Fruit fly (Drosophila melanogaster) whole organism, embryonic: ENCODE data around the gene CG13380.

ENCODE experiments used
- ATbp ChIP-seq: fragments of 200-800 bp; sonication (Bioruptor generic); optimal IDR thresholded peaks from 2 replicates; lab custom pipeline; 2017; ENCODE audit warnings: missing biosample characterization, mild to moderate bottlenecking, missing genetic modification characterization, missing genetic modification reagents
- Abd-B ChIP-seq: fragments of 200-800 bp; sonication (Bioruptor generic); optimal IDR thresholded peaks from 2 replicates; lab custom pipeline; 2018; ENCODE audit warnings: missing biosample characterization, mild to moderate bottlenecking, missing genetic modification characterization, moderate library complexity
- Atf-2 ChIP-seq: fragments of 200-800 bp; sonication (Bioruptor generic); optimal IDR thresholded peaks from 2 replicates; lab custom pipeline; 2016; ENCODE audit warnings: missing biosample characterization, missing genetic modification characterization
- Atf6 ChIP-seq: fragments of 200-800 bp; sonication (Bioruptor generic); IDR thresholded peaks from 2 replicates; pipeline ENCODE4 v1.3.6; 2022; ENCODE audit warnings: missing biosample characterization, missing genetic modification characterization
- B-H2 ChIP-seq: fragments of 200-800 bp; sonication (Bioruptor generic); optimal IDR thresholded peaks from 2 replicates; lab custom pipeline; 2018; ENCODE audit warnings: missing biosample characterization, mild to moderate bottlenecking, missing genetic modification characterization
- Bteb2 ChIP-seq: fragments of 200-800 bp; sonication (Bioruptor generic); optimal IDR thresholded peaks from 2 replicates; lab custom pipeline; 2016; ENCODE audit warnings: missing biosample characterization, missing genetic modification characterization
- CG10431 ChIP-seq: fragments of 200-800 bp; sonication (Bioruptor generic); optimal IDR thresholded peaks from 3 replicates; lab custom pipeline; 2018; ENCODE audit warnings: missing biosample characterization, mild to moderate bottlenecking, missing genetic modification characterization
- CG11696 ChIP-seq: fragments of 200-800 bp; sonication (Bioruptor generic); IDR thresholded peaks from 2 replicates; pipeline ENCODE4 v1.3.6; 2022; ENCODE audit warnings: missing biosample characterization, missing genetic modification characterization
- CG11723 ChIP-seq: fragments of 200-800 bp; sonication (Bioruptor generic); optimal IDR thresholded peaks from 2 replicates; lab custom pipeline; 2017; ENCODE audit warnings: missing biosample characterization, mild to moderate bottlenecking, missing genetic modification characterization
- CG13624 ChIP-seq: fragments of 200-800 bp; sonication (Bioruptor generic); optimal IDR thresholded peaks from 2 replicates; lab custom pipeline; 2016; ENCODE audit warnings: missing biosample characterization, missing genetic modification characterization
- CG15479 ChIP-seq: fragments of 200-800 bp; sonication (Bioruptor generic); optimal IDR thresholded peaks from 3 replicates; lab custom pipeline; 2019; ENCODE audit warnings: missing biosample characterization, mild to moderate bottlenecking, missing genetic modification characterization, moderate library complexity
- CG16815 ChIP-seq: fragments of 200-800 bp; sonication (Bioruptor generic); optimal IDR thresholded peaks from 3 replicates; lab custom pipeline; 2017; ENCODE audit warnings: missing biosample characterization, mild to moderate bottlenecking, missing genetic modification characterization
- CG17359 ChIP-seq: fragments of 200-800 bp; sonication (Bioruptor generic); optimal IDR thresholded peaks from 3 replicates; lab custom pipeline; 2018; ENCODE audit warnings: missing biosample characterization, mild to moderate bottlenecking, missing genetic modification characterization, moderate library complexity
- CG2199 ChIP-seq: fragments of 200-800 bp; sonication (Bioruptor generic); IDR thresholded peaks from 3 replicates; pipeline ENCODE4 v1.3.6; 2022; ENCODE audit warnings: missing biosample characterization, missing genetic modification characterization
- CG31365 ChIP-seq: fragments of 200-800 bp; sonication (Bioruptor generic); optimal IDR thresholded peaks from 2 replicates; lab custom pipeline; 2018; ENCODE audit warnings: missing biosample characterization, mild to moderate bottlenecking, missing genetic modification characterization
- CG33213 ChIP-seq: fragments of 200-800 bp; sonication (Bioruptor generic); optimal IDR thresholded peaks from 3 replicates; lab custom pipeline; 2016; ENCODE audit warnings: missing biosample characterization, missing genetic modification characterization
- CG33557 ChIP-seq: fragments of 200-800 bp; sonication (Bioruptor generic); optimal IDR thresholded peaks from 2 replicates; lab custom pipeline; 2019; ENCODE audit warnings: missing biosample characterization, mild to moderate bottlenecking, missing genetic modification characterization, moderate library complexity
- CG34224 ChIP-seq: fragments of 200-800 bp; sonication (Bioruptor generic); IDR thresholded peaks from 3 replicates; pipeline ENCODE4 v1.3.6; 2022; ENCODE audit warnings: missing biosample characterization, missing genetic modification characterization; ENCODE audit not compliant: partially characterized antibody
- CG34422 ChIP-seq: fragments of 200-800 bp; sonication (Bioruptor generic); IDR thresholded peaks from 3 replicates; pipeline ENCODE4 v1.3.6; 2022; ENCODE audit warnings: missing biosample characterization, missing genetic modification characterization
- CG4617 ChIP-seq: fragments of 200-800 bp; sonication (Bioruptor generic); optimal IDR thresholded peaks from 3 replicates; lab custom pipeline; 2016; ENCODE audit warnings: missing biosample characterization, missing genetic modification characterization, borderline replicate concordance
- CG7786 ChIP-seq: fragments of 200-800 bp; sonication (Bioruptor generic); optimal IDR thresholded peaks from 2 replicates; lab custom pipeline; 2016; ENCODE audit warnings: missing biosample characterization, missing genetic modification characterization
- CG7963 ChIP-seq: fragments of 200-800 bp; sonication (Bioruptor generic); IDR thresholded peaks from 3 replicates; pipeline ENCODE4 v1.3.6; 2022; ENCODE audit warnings: missing biosample characterization, missing genetic modification characterization; ENCODE audit not compliant: partially characterized antibody
- CG8359 ChIP-seq: fragments of 200-800 bp; sonication (Bioruptor generic); optimal IDR thresholded peaks from 2 replicates; lab custom pipeline; 2017; ENCODE audit warnings: missing biosample characterization, mild to moderate bottlenecking, missing genetic modification characterization, borderline replicate concordance
- Dbx ChIP-seq: fragments of 200-800 bp; sonication (Bioruptor generic); IDR thresholded peaks from 3 replicates; pipeline ENCODE4 v1.3.6; 2022; ENCODE audit warnings: missing biosample characterization, missing genetic modification characterization
- ERR ChIP-seq: fragments of 200-800 bp; sonication (Bioruptor generic); optimal IDR thresholded peaks from 2 replicates; lab custom pipeline; 2016; ENCODE audit warnings: missing biosample characterization, missing genetic modification characterization
- Gug ChIP-seq: fragments of 200-800 bp; sonication (Bioruptor generic); IDR thresholded peaks from 4 replicates; pipeline ENCODE4 v1.3.6; 2022; ENCODE audit warnings: missing biosample characterization, missing genetic modification characterization
- Hmr ChIP-seq: fragments of 200-800 bp; sonication (Bioruptor generic); optimal IDR thresholded peaks from 3 replicates; lab custom pipeline; 2017; ENCODE audit warnings: mild to moderate bottlenecking, missing biosample characterization, missing genetic modification reagents, missing genetic modification characterization
- Hr51 ChIP-seq, 2 experiments: fragments of 200-800 bp; sonication (Bioruptor generic); optimal IDR thresholded peaks; 2 replicates in 1 of 2; 3 replicates in 1 of 2; lab custom pipeline; 2016 to 2018; ENCODE audit warnings: missing biosample characterization in 2 of 2, missing genetic modification characterization in 2 of 2, mild to moderate bottlenecking in 1 of 2, moderate library complexity in 1 of 2
- Jarid2 ChIP-seq: fragments of 200-800 bp; sonication (Bioruptor generic); optimal IDR thresholded peaks from 3 replicates; lab custom pipeline; 2017; ENCODE audit warnings: mild to moderate bottlenecking, missing biosample characterization, missing genetic modification reagents, missing genetic modification characterization
- MBD-R2 ChIP-seq: fragments of 200-800 bp; sonication (Bioruptor generic); IDR thresholded peaks from 2 replicates; pipeline ENCODE4 v1.3.6; 2022; ENCODE audit warnings: missing biosample characterization, missing genetic modification characterization
- Nf-YB ChIP-seq: fragments of 200-800 bp; sonication (Bioruptor generic); optimal IDR thresholded peaks from 3 replicates; lab custom pipeline; 2019; ENCODE audit warnings: missing biosample characterization, mild to moderate bottlenecking, missing genetic modification characterization, moderate library complexity
- Nf-YC ChIP-seq: fragments of 200-800 bp; optimal IDR thresholded peaks from 3 replicates; lab custom pipeline; 2019; ENCODE audit warnings: missing biosample characterization, mild to moderate bottlenecking, missing genetic modification characterization, moderate library complexity
- Oli ChIP-seq: fragments of 200-800 bp; sonication (Bioruptor generic); optimal IDR thresholded peaks from 2 replicates; lab custom pipeline; 2018; ENCODE audit warnings: missing biosample characterization, mild to moderate bottlenecking, missing genetic modification characterization, moderate library complexity
- Pdp1 ChIP-seq, 2 experiments: fragments of 200-800 bp; sonication (Bioruptor generic); optimal IDR thresholded peaks; 3 replicates each; lab custom pipeline; 2016; ENCODE audit warnings: missing biosample characterization in 2 of 2, missing genetic modification characterization in 2 of 2, mild to moderate bottlenecking in 1 of 2, moderate library complexity in 1 of 2
- al ChIP-seq: fragments of 200-800 bp; sonication (Bioruptor generic); IDR thresholded peaks from 2 replicates; pipeline ENCODE4 v1.3.6; 2022; ENCODE audit warnings: missing biosample characterization, missing genetic modification characterization
- ato ChIP-seq: fragments of 200-800 bp; sonication (Bioruptor generic); IDR thresholded peaks from 2 replicates; pipeline ENCODE4 v1.3.6; 2022; ENCODE audit warnings: missing biosample characterization, missing genetic modification characterization; ENCODE audit not compliant: partially characterized antibody
- br ChIP-seq: fragments of >200 bp; optimal IDR thresholded peaks from 2 replicates; lab custom pipeline; 2017
- chm ChIP-seq: fragments of 200-800 bp; sonication (Bioruptor generic); IDR thresholded peaks from 2 replicates; pipeline ENCODE4 v1.3.6; 2022; ENCODE audit warnings: missing biosample characterization, missing genetic modification characterization
- grau ChIP-seq: fragments of 200-800 bp; optimal IDR thresholded peaks from 3 replicates; lab custom pipeline; 2019; ENCODE audit warnings: missing biosample characterization, mild to moderate bottlenecking, missing genetic modification characterization, moderate library complexity
- gsb ChIP-seq: fragments of 200-800 bp; sonication (Bioruptor generic); IDR thresholded peaks from 2 replicates; pipeline ENCODE4 v1.3.6; 2022; ENCODE audit warnings: missing biosample characterization, missing genetic modification characterization
- her ChIP-seq: fragments of 200-800 bp; sonication (Bioruptor generic); optimal IDR thresholded peaks from 2 replicates; lab custom pipeline; 2016; ENCODE audit warnings: missing biosample characterization, missing genetic modification characterization
- jumu ChIP-seq: fragments of 200-800 bp; sonication (Bioruptor generic); optimal IDR thresholded peaks from 3 replicates; lab custom pipeline; 2016; ENCODE audit warnings: missing biosample characterization, missing genetic modification characterization
- lola ChIP-seq, 3 experiments: fragments of >200 bp in 2 of 3; fragments of 200-800 bp in 1 of 3; sonication (Bioruptor generic) in 1 of 3; optimal IDR thresholded peaks; 2 replicates each; lab custom pipeline; 2017 to 2019; ENCODE audit warnings: missing biosample characterization in 3 of 3, missing genetic modification characterization in 3 of 3, mild to moderate bottlenecking in 1 of 3, moderate library complexity in 1 of 3
- mam ChIP-seq: fragments of 200-800 bp; sonication (Bioruptor generic); optimal IDR thresholded peaks from 3 replicates; lab custom pipeline; 2016; ENCODE audit warnings: missing biosample characterization, missing genetic modification characterization
- nom ChIP-seq: fragments of 200-800 bp; sonication (Bioruptor generic); optimal IDR thresholded peaks from 2 replicates; lab custom pipeline; 2017; ENCODE audit warnings: missing biosample characterization, missing genetic modification characterization, mild to moderate bottlenecking, moderate library complexity, missing genetic modification reagents
- sna ChIP-seq: fragments of 200-800 bp; sonication (Bioruptor generic); IDR thresholded peaks from 2 replicates; pipeline ENCODE4 v1.3.6; 2022; ENCODE audit warnings: missing biosample characterization, missing genetic modification characterization; ENCODE audit not compliant: partially characterized antibody
- vnd ChIP-seq: fragments of 200-800 bp; sonication (Bioruptor generic); IDR thresholded peaks from 3 replicates; pipeline ENCODE4 v1.3.6; 2022; ENCODE audit warnings: missing biosample characterization, missing genetic modification characterization; ENCODE audit not compliant: partially characterized antibody
- wdn ChIP-seq: fragments of 200-800 bp; sonication (Bioruptor generic); IDR thresholded peaks from 2 replicates; pipeline ENCODE4 v1.3.6; 2022; ENCODE audit warnings: missing biosample characterization, missing genetic modification characterization
- zfh2 ChIP-seq: fragments of 200-800 bp; sonication (Bioruptor generic); optimal IDR thresholded peaks from 2 replicates; lab custom pipeline; 2016; ENCODE audit warnings: missing biosample characterization, missing genetic modification characterization

CG13380 gene

dm6 chr3L:18625786-18626185 is 8.0 kb upstream of the CG13380 start, which contains the start of gene MYPT-75D (continued):
- peak in 1 of 2 experiments; percentile 26 for TF ChIP-seq Hr51 (GFP tag; optimal IDR thresholded peaks at IDR 0.05; lab: Kevin White, UChicago)
- peak; percentile 22 for TF ChIP-seq mam (GFP tag; lab: Kevin White, UChicago)
- peak; percentile 52; the same call in 2 of the 3 replicates for TF ChIP-seq Dbx (GFP tag; lab: Robert Waterston, UW)
- TF ChIP-seq br (lab: Kevin White, UChicago), result no peak
- TF ChIP-seq nom, result peak; percentile 35
- peak; percentile 67 for TF ChIP-seq B-H2 (GFP tag; lab: Kevin White, UChicago)
- no peak for TF ChIP-seq zfh2 (GFP tag; lab: Kevin White, UChicago)
- no peak for TF ChIP-seq CG16815
- TF ChIP-seq lola (GFP tag; optimal IDR thresholded peaks at IDR 0.05; lab: Kevin White, UChicago), result no peak
- TF ChIP-seq CG10431 (GFP tag; lab: Kevin White, UChicago), result no peak
- peak; percentile 83 for TF ChIP-seq chm
- no peak for TF ChIP-seq Oli (tag; lab: Kevin White, UChicago)
- TF ChIP-seq gsb (GFP tag; lab: Robert Waterston, UW), result no peak
- TF ChIP-seq jumu, result no peak
- no peak for TF ChIP-seq Abd-B (GFP tag; lab: Kevin White, UChicago)
- peak; percentile 78; the same call in 1 of the 3 replicates for TF ChIP-seq CG34422 (GFP tag; lab: Robert Waterston, UW)
- TF ChIP-seq Hmr (GFP tag; lab: Kevin White, UChicago), result peak; percentile 30
- 0 out of 2 replicates have a peak, but pooled peaks have one; percentile 17 for TF ChIP-seq CG11696 (GFP tag; lab: Robert Waterston, UW)
- TF ChIP-seq CG7786 (GFP tag; lab: Kevin White, UChicago), result no peak
- peak; percentile 88; the same call in 2 of the 3 replicates for TF ChIP-seq CG2199 (GFP tag; lab: Robert Waterston, UW)
- peak; percentile 79 for TF ChIP-seq sna (GFP tag; lab: Robert Waterston, UW)
- TF ChIP-seq CG31365 (tag; lab: Kevin White, UChicago), result peak; percentile 24
- TF ChIP-seq Jarid2 (GFP tag; lab: Kevin White, UChicago), result peak; percentile 100
- peak; percentile 49 for TF ChIP-seq CG13624 (GFP tag; lab: Kevin White, UChicago)
- TF ChIP-seq ato, result peak; percentile 88
- peak; percentile 98 for TF ChIP-seq CG34224
- no peak for TF ChIP-seq Atf-2 (GFP tag; lab: Kevin White, UChicago)
- no peak for TF ChIP-seq al (GFP tag; lab: Robert Waterston, UW)
- TF ChIP-seq CG11723, result peak; percentile 31
- peak; percentile 20 for TF ChIP-seq Nf-YC (tag; lab: Kevin White, UChicago)
- TF ChIP-seq Atf6, result peak; percentile 37; the same call in 1 of the 2 replicates
- TF ChIP-seq CG7963 (GFP tag; lab: Robert Waterston, UW), result peak; percentile 80
- TF ChIP-seq ATbp (GFP tag; lab: Kevin White, UChicago), result no peak
- 0 out of 4 replicates have a peak, but pooled peaks have one; percentile 8 for TF ChIP-seq Gug (GFP tag; lab: Robert Waterston, UW)
- TF ChIP-seq CG33557 (GFP tag; lab: Kevin White, UChicago), result peak; percentile 24
- peak; percentile 23 for TF ChIP-seq Nf-YB (GFP tag; lab: Kevin White, UChicago)
- TF ChIP-seq CG4617, result no peak
- peak; percentile 30 for TF ChIP-seq CG33213
- TF ChIP-seq CG17359 (tag; lab: Kevin White, UChicago), result peak; percentile 35
- peak; percentile 64 for TF ChIP-seq her (GFP tag; lab: Kevin White, UChicago)
- TF ChIP-seq wdn (GFP tag; lab: Robert Waterston, UW), result no peak
- TF ChIP-seq ERR, result peak; percentile 20
- TF ChIP-seq Pdp1 (GFP tag; optimal IDR thresholded peaks at IDR 0.05; lab: Kevin White, UChicago), result peak in 1 of 2 experiments; percentile 56
- no peak for TF ChIP-seq CG8359 (GFP tag; lab: Kevin White, UChicago)
- TF ChIP-seq Bteb2, result no peak
- no peak for TF ChIP-seq CG15479
- TF ChIP-seq grau (tag; lab: Kevin White, UChicago), result peak; percentile 27
- peak; percentile 72; the same call in 1 of the 3 replicates for TF ChIP-seq vnd (GFP tag; lab: Robert Waterston, UW)
- TF ChIP-seq MBD-R2 (GFP tag; lab: Robert Waterston, UW), result peak; percentile 36
